Worm (Caenorhabditis elegans) whole organism, early embryonic: ENCODE measurements around the gene ncs-5.

Experiments
- hmg-4 ChIP-seq: fragments of 200-800 bp; sonication (Bioruptor generic); optimal IDR thresholded peaks from 2 replicates; lab custom pipeline; 2018; ENCODE audit warnings: mild to moderate bottlenecking, missing genetic modification characterization, missing compliant biosample characterization
- tra-4 ChIP-seq: sonication (generic microtip); optimal IDR thresholded peaks from 2 replicates; lab custom pipeline; 2017; ENCODE audit warnings: missing genetic modification characterization, missing compliant biosample characterization

ce11 chrV:18787417-18787918 lies 32.1 kb upstream of the ncs-5 start, which contains the start of gene Y17D7B.2:
- no peak for TF ChIP-seq hmg-4 (GFP tag; lab: Kevin White, UChicago)
- no peak for TF ChIP-seq tra-4 (tag; lab: Kevin White, UChicago)
